Fruit fly (Drosophila melanogaster) whole organism: Measurements from ENCODE around the gene Gr22f.

Experiments used
- CG8478 ChIP-seq: fragments of >200 bp; optimal IDR thresholded peaks from 2 replicates; lab custom pipeline; 2018; ENCODE audit warnings: inconsistent platforms
- psq ChIP-seq: fragments of >200 bp; optimal IDR thresholded peaks from 2 replicates; lab custom pipeline; 2017
- usp ChIP-seq: fragments of >200 bp; optimal IDR thresholded peaks from 2 replicates; lab custom pipeline; 2017; ENCODE audit warnings: missing biosample characterization, missing genetic modification characterization, mixed read lengths

- TF ChIP-seq usp (GFP tag; lab: Kevin White, UChicago) (no peak), CG8478 (lab: Kevin White, UChicago) (no peak), psq (lab: Kevin White, UChicago) (no peak)
These were observed 7.8 kb downstream of the Gr22f start for dm6 chr2L:1748410-1748809.
